Fruit fly (Drosophila melanogaster) whole organism, wandering third instar larva: Measurements from ENCODE around the gene dpr14.

Experiments
- Abd-B ChIP-seq: fragments of >200 bp; optimal IDR thresholded peaks from 2 replicates; lab custom pipeline; 2017; ENCODE audit warnings: missing biosample characterization, missing genetic modification characterization
- CG32264 ChIP-seq: fragments of 200-800 bp; sonication (Bioruptor generic); optimal IDR thresholded peaks from 2 replicates; lab custom pipeline; 2016; ENCODE audit warnings: missing biosample characterization, missing genetic modification characterization
- CG9705 ChIP-seq: fragments of 200-800 bp; sonication (Bioruptor generic); optimal IDR thresholded peaks from 2 replicates; lab custom pipeline; 2018; ENCODE audit warnings: missing biosample characterization, mild to moderate bottlenecking, missing genetic modification characterization
- CrebA ChIP-seq: fragments of 200-800 bp; sonication (Bioruptor generic); optimal IDR thresholded peaks from 2 replicates; lab custom pipeline; 2016; ENCODE audit warnings: missing biosample characterization, mild to moderate bottlenecking, missing genetic modification characterization, borderline replicate concordance
- Dfd ChIP-seq: fragments of >200 bp; optimal IDR thresholded peaks from 2 replicates; lab custom pipeline; 2017; ENCODE audit warnings: missing biosample characterization, missing genetic modification characterization
- Dif ChIP-seq: fragments of 200-275, 200-300 bp; sonication (Bioruptor generic); optimal IDR thresholded peaks from 2 replicates; lab custom pipeline; 2018; ENCODE audit warnings: missing biosample characterization, missing genetic modification characterization; ENCODE audit not compliant: partially characterized antibody
- GATAd ChIP-seq: sonication (Bioruptor generic); optimal IDR thresholded peaks from 2 replicates; lab custom pipeline; 2016; ENCODE audit warnings: missing biosample characterization, missing genetic modification characterization
- HLH106 ChIP-seq: fragments of 200-800 bp; optimal IDR thresholded peaks from 3 replicates; lab custom pipeline; 2019; ENCODE audit warnings: missing biosample characterization, mild to moderate bottlenecking, missing genetic modification characterization, moderate library complexity
- Hnf4 ChIP-seq: fragments of 200-800 bp; sonication (Bioruptor generic); optimal IDR thresholded peaks from 2 replicates; lab custom pipeline; 2016; ENCODE audit warnings: missing biosample characterization, mild to moderate bottlenecking, missing genetic modification characterization
- Hr78 ChIP-seq: fragments of >200 bp; optimal IDR thresholded peaks from 2 replicates; lab custom pipeline; 2017; ENCODE audit warnings: missing biosample characterization, missing genetic modification characterization
- Hr83 ChIP-seq: fragments of 200-300 bp; sonication (Bioruptor generic); optimal IDR thresholded peaks from 2 replicates; lab custom pipeline; 2016; ENCODE audit warnings: missing biosample characterization, mild to moderate bottlenecking, missing genetic modification characterization, moderate library complexity; ENCODE audit not compliant: poor library complexity, severe bottlenecking
- Jra ChIP-seq: sonication (Bioruptor generic); optimal IDR thresholded peaks from 2 replicates; lab custom pipeline; 2016; ENCODE audit warnings: missing biosample characterization, missing genetic modification characterization
- Mio ChIP-seq: sonication (Bioruptor generic); optimal IDR thresholded peaks from 2 replicates; lab custom pipeline; 2016; ENCODE audit warnings: missing biosample characterization, missing genetic modification characterization
- Myc ChIP-seq: fragments of >200 bp; optimal IDR thresholded peaks from 2 replicates; lab custom pipeline; 2017
- N ChIP-seq: fragments of >200 bp; optimal IDR thresholded peaks from 2 replicates; lab custom pipeline; 2018; ENCODE audit warnings: missing biosample characterization, missing external identifiers, missing genetic modification characterization
- OdsH ChIP-seq: fragments of 200-800 bp; sonication (Bioruptor generic); optimal IDR thresholded peaks from 2 replicates; lab custom pipeline; 2016; ENCODE audit warnings: missing biosample characterization, mild to moderate bottlenecking, missing genetic modification characterization
- Rel ChIP-seq, 2 experiments: fragments of 200-800 bp; sonication (Bioruptor generic) in 1 of 2; optimal IDR thresholded peaks; 2 replicates in 1 of 2; 3 replicates in 1 of 2; lab custom pipeline; 2016 to 2019; ENCODE audit warnings: mild to moderate bottlenecking in 2 of 2, missing biosample characterization in 2 of 2, missing genetic modification characterization in 2 of 2, moderate library complexity in 1 of 2
- Sp1 ChIP-seq: fragments of 200-800 bp; sonication (Bioruptor generic); optimal IDR thresholded peaks from 3 replicates; lab custom pipeline; 2019; ENCODE audit warnings: missing biosample characterization, mild to moderate bottlenecking, missing genetic modification characterization, moderate library complexity
- Vsx2 ChIP-seq: fragments of 200-300, 225-300 bp; sonication (Bioruptor generic); optimal IDR thresholded peaks from 2 replicates; lab custom pipeline; 2018; ENCODE audit warnings: missing biosample characterization, missing genetic modification characterization; ENCODE audit not compliant: partially characterized antibody
- br ChIP-seq: fragments of 200-800 bp; sonication (Bioruptor generic); optimal IDR thresholded peaks from 2 replicates; lab custom pipeline; 2016; ENCODE audit warnings: missing biosample characterization, missing genetic modification characterization
- brk ChIP-seq: fragments of 200-800 bp; sonication (Bioruptor generic); optimal IDR thresholded peaks from 2 replicates; lab custom pipeline; 2016; ENCODE audit warnings: missing biosample characterization, mild to moderate bottlenecking, missing genetic modification characterization
- dl ChIP-seq, 2 experiments: fragments of 175-275, 200-275 bp in 1 of 2; fragments of 200-275 bp in 1 of 2; sonication (Bioruptor generic); optimal IDR thresholded peaks; lab custom pipeline; 2018; ENCODE audit warnings: mild to moderate bottlenecking in 2 of 2, missing biosample characterization in 2 of 2, missing genetic modification characterization in 2 of 2, moderate library complexity in 2 of 2; ENCODE audit not compliant: partially characterized antibody in 2 of 2, insufficient read depth in 1 of 2
- dmrt93B ChIP-seq: fragments of 200-800 bp; sonication (Bioruptor generic); optimal IDR thresholded peaks from 2 replicates; lab custom pipeline; 2018; ENCODE audit warnings: missing biosample characterization, mild to moderate bottlenecking, missing genetic modification characterization
- dsf ChIP-seq: sonication (Bioruptor generic); optimal IDR thresholded peaks from 2 replicates; lab custom pipeline; 2016; ENCODE audit warnings: missing biosample characterization, missing genetic modification characterization, borderline replicate concordance
- ey ChIP-seq: fragments of 200-800 bp; sonication (Bioruptor generic); optimal IDR thresholded peaks from 2 replicates; lab custom pipeline; 2016; ENCODE audit warnings: missing biosample characterization, missing genetic modification characterization
- foxo ChIP-seq, 2 experiments: fragments of 200-800 bp; sonication (Bioruptor generic); optimal IDR thresholded peaks; 2 replicates in 1 of 2; 3 replicates in 1 of 2; lab custom pipeline; 2016 to 2017; ENCODE audit warnings: missing biosample characterization in 2 of 2, missing genetic modification characterization in 2 of 2
- fru ChIP-seq: fragments of 200-800 bp; sonication (Bioruptor generic); optimal IDR thresholded peaks from 3 replicates; lab custom pipeline; 2016; ENCODE audit warnings: missing biosample characterization, mild to moderate bottlenecking, missing genetic modification characterization
- h ChIP-seq: fragments of 200-800 bp; sonication (Bioruptor generic); optimal IDR thresholded peaks from 3 replicates; lab custom pipeline; 2016; ENCODE audit warnings: missing biosample characterization, mild to moderate bottlenecking, missing genetic modification characterization
- jim ChIP-seq: fragments of 175-275, 200-325 bp; sonication (Bioruptor generic); optimal IDR thresholded peaks from 2 replicates; lab custom pipeline; 2016; ENCODE audit warnings: missing biosample characterization, mild to moderate bottlenecking, missing genetic modification characterization
- lola ChIP-seq: fragments of >200 bp; optimal IDR thresholded peaks from 2 replicates; lab custom pipeline; 2017; ENCODE audit warnings: missing biosample characterization, missing genetic modification characterization
- pan ChIP-seq: fragments of >200 bp; optimal IDR thresholded peaks from 2 replicates; lab custom pipeline; 2017
- psq ChIP-seq: fragments of 200-800 bp; sonication (Bioruptor generic); optimal IDR thresholded peaks from 3 replicates; lab custom pipeline; 2017; ENCODE audit warnings: missing biosample characterization, mild to moderate bottlenecking, missing genetic modification characterization, moderate library complexity
- rgr ChIP-seq: fragments of 200-800 bp; sonication (Bioruptor generic); optimal IDR thresholded peaks from 3 replicates; lab custom pipeline; 2016; ENCODE audit warnings: missing biosample characterization, mild to moderate bottlenecking, missing genetic modification characterization
- sage ChIP-seq: fragments of 200-800 bp; sonication (Bioruptor generic); optimal IDR thresholded peaks from 2 replicates; lab custom pipeline; 2016; ENCODE audit warnings: missing biosample characterization, mild to moderate bottlenecking, missing genetic modification characterization
- sv ChIP-seq: fragments of 200-800 bp; sonication (Bioruptor generic); optimal IDR thresholded peaks from 3 replicates; lab custom pipeline; 2016; ENCODE audit warnings: missing biosample characterization, missing genetic modification characterization
- tai ChIP-seq: sonication (Bioruptor generic); optimal IDR thresholded peaks from 2 replicates; lab custom pipeline; 2016; ENCODE audit warnings: missing biosample characterization, missing genetic modification characterization
- usp ChIP-seq: fragments of >200 bp; optimal IDR thresholded peaks from 2 replicates; lab custom pipeline; 2017; ENCODE audit warnings: missing biosample characterization, missing genetic modification characterization
- woc ChIP-seq: sonication (Bioruptor generic); optimal IDR thresholded peaks from 2 replicates; lab custom pipeline; 2016; ENCODE audit warnings: missing biosample characterization, mild to moderate bottlenecking, missing genetic modification characterization

Gene dpr14

dm6 chrX:7946858-7947313 is 38.8 kb upstream of the dpr14 start, which contains the start of gene orion:
Gene orion (minus strand): TSS chrX:7946908.
- TF ChIP-seq lola (no peak), CG9705 (GFP tag; lab: Kevin White, UChicago) (no peak), Dif (GFP tag; lab: Kevin White, UChicago) (peak; percentile 90), jim (GFP tag; lab: Kevin White, UChicago) (peak; percentile 60), psq (peak; percentile 58), CG32264 (no peak), Hnf4 (GFP tag; lab: Kevin White, UChicago) (no peak), CrebA (GFP tag; lab: Kevin White, UChicago) (no peak), br (peak; percentile 2), h (no peak), brk (GFP tag; lab: Kevin White, UChicago) (no peak), Rel (GFP tag; optimal IDR thresholded peaks at IDR 0.05; lab: Kevin White, UChicago) (no peak), Rel (tag; optimal IDR thresholded peaks at IDR 0.05; lab: Kevin White, UChicago) (peak; percentile 69), GATAd (GFP tag; lab: Kevin White, UChicago) (no peak), Hr83 (no peak), dl (GFP tag; optimal IDR thresholded peaks at IDR 0.05; lab: Kevin White, UChicago; ENCODE audit: insufficient read depth in 1 of 2, partially characterized antibody in 2 of 2) (peak; percentile 45 to 53), Vsx2 (GFP tag; lab: Kevin White, UChicago) (peak; percentile 94)

dm6 chrX:7944772-7945722 is 37.0 kb upstream of the dpr14 start:
- TF ChIP-seq Sp1 (GFP tag; lab: Kevin White, UChicago) (peak; percentile 54), h (peak; percentile 81), jim (GFP tag; lab: Kevin White, UChicago) (no peak), Vsx2 (GFP tag; lab: Kevin White, UChicago) (no peak), brk (GFP tag; lab: Kevin White, UChicago) (no peak), ey (peak; percentile 79), tai (GFP tag; lab: Kevin White, UChicago) (no peak), dmrt93B (GFP tag; lab: Kevin White, UChicago) (peak; percentile 46), br (peak; percentile 60), GATAd (GFP tag; lab: Kevin White, UChicago) (no peak), HLH106 (peak; percentile 69), psq (peak; percentile 44), rgr (GFP tag; lab: Kevin White, UChicago) (peak; percentile 77), Hnf4 (GFP tag; lab: Kevin White, UChicago) (peak; percentile 49), Myc (lab: Kevin White, UChicago) (no peak), CG9705 (GFP tag; lab: Kevin White, UChicago) (peak; percentile 5), woc (GFP tag; lab: Kevin White, UChicago) (peak; percentile 46), Rel (GFP tag; optimal IDR thresholded peaks at IDR 0.05; lab: Kevin White, UChicago) (peak; percentile 50), Rel (tag; optimal IDR thresholded peaks at IDR 0.05; lab: Kevin White, UChicago) (peak; percentile 8), sv (GFP tag; lab: Kevin White, UChicago) (no peak), pan (no peak), Hr78 (GFP tag; lab: Kevin White, UChicago) (no peak), dl (GFP tag; optimal IDR thresholded peaks at IDR 0.05; lab: Kevin White, UChicago; ENCODE audit: insufficient read depth in 1 of 2, partially characterized antibody in 2 of 2) (peak; percentile 74 to 86), lola (no peak), foxo (GFP tag; optimal IDR thresholded peaks at IDR 0.05; lab: Kevin White, UChicago) (peak; percentile 24 to 65), Mio (GFP tag; lab: Kevin White, UChicago) (no peak), dsf (GFP tag; lab: Kevin White, UChicago) (no peak), N (GFP tag; lab: Kevin White, UChicago) (no peak), usp (no peak), CrebA (GFP tag; lab: Kevin White, UChicago) (no peak), Dfd (GFP tag; lab: Kevin White, UChicago) (no peak), Hr83 (peak; percentile 45), Jra (GFP tag; lab: Kevin White, UChicago) (peak; percentile 44), Abd-B (GFP tag; lab: Kevin White, UChicago) (no peak), sage (GFP tag; lab: Kevin White, UChicago) (peak; percentile 85), fru (GFP tag; lab: Kevin White, UChicago) (peak; percentile 71), CG32264 (peak; percentile 41), Dif (GFP tag; lab: Kevin White, UChicago) (peak; percentile 85), OdsH (GFP tag; lab: Kevin White, UChicago) (peak; percentile 61)
- TF ChIP-seq, all 38 proteins: peak for 21
